Fruit fly (Drosophila melanogaster): Measurements from ENCODE around the gene EAChm.

- TF ChIP-seq CG8478 (optimal IDR thresholded peaks at IDR 0.05) = no peak
- no peak for TF ChIP-seq EcR (GFP tag; optimal IDR thresholded peaks at IDR 0.05)
- TF ChIP-seq psq (optimal IDR thresholded peaks at IDR 0.05) = no peak
These were observed at the start of gene EAChm for dm6 chr3L:15054477-15054876.
